Worm (Caenorhabditis elegans): ENCODE results near the gene Y105C5A.15.

ce11 chrIV:15688524-15689479 lies at the start of gene Y105C5A.15:
- TF ChIP-seq ceh-83 (GFP tag; optimal IDR thresholded peaks at IDR 0.05), result no peak
- no peak for TF ChIP-seq snpc-4 (tag; optimal IDR thresholded peaks at IDR 0.05)
- no peak for TF ChIP-seq ces-1 (GFP tag; optimal IDR thresholded peaks at IDR 0.05)
- no peak for TF ChIP-seq mab-5 (tag; optimal IDR thresholded peaks at IDR 0.05)
- no peak for TF ChIP-seq nhr-12 (tag; optimal IDR thresholded peaks at IDR 0.05)
- TF ChIP-seq nhr-28 (tag; optimal IDR thresholded peaks at IDR 0.05), result no peak
- no peak for TF ChIP-seq elt-1 (tag; optimal IDR thresholded peaks at IDR 0.05; ENCODE audit: borderline replicate concordance, insufficient read depth)
- TF ChIP-seq unc-120 (tag; optimal IDR thresholded peaks at IDR 0.05; ENCODE audit: poor library complexity, severe bottlenecking), result no peak
- no peak for TF ChIP-seq ztf-11 (tag; optimal IDR thresholded peaks at IDR 0.05)

Measured in whole organism, mixed stage, embryonic.